Fruit fly (Drosophila melanogaster) whole organism, embryonic: ENCODE results near the gene CG34309.

Experiments used
- Antp ChIP-seq: fragments of 200-800 bp; sonication (Bioruptor generic); optimal IDR thresholded peaks from 3 replicates; lab custom pipeline; 2016; ENCODE audit warnings: missing biosample characterization, missing genetic modification characterization
- CG10462 ChIP-seq: fragments of 200-800 bp; sonication (Bioruptor generic); optimal IDR thresholded peaks from 2 replicates; lab custom pipeline; 2016; ENCODE audit warnings: missing biosample characterization, missing genetic modification characterization
- CG11504 ChIP-seq: fragments of 200-800 bp; sonication (Bioruptor generic); optimal IDR thresholded peaks from 3 replicates; lab custom pipeline; 2019; ENCODE audit warnings: missing biosample characterization, mild to moderate bottlenecking, missing genetic modification characterization, moderate library complexity
- CG11695 ChIP-seq: fragments of 200-800 bp; sonication (Bioruptor generic); IDR thresholded peaks from 3 replicates; pipeline ENCODE4 v1.3.6; 2022; ENCODE audit warnings: missing biosample characterization, missing genetic modification characterization
- CG12155 ChIP-seq: fragments of 200-800 bp; sonication (Bioruptor generic); optimal IDR thresholded peaks from 3 replicates; lab custom pipeline; 2016; ENCODE audit warnings: missing biosample characterization, missing genetic modification characterization
- CG13424 ChIP-seq: fragments of 200-800 bp; sonication (Bioruptor generic); optimal IDR thresholded peaks from 2 replicates; lab custom pipeline; 2019; ENCODE audit warnings: missing biosample characterization, mild to moderate bottlenecking, missing genetic modification characterization, moderate library complexity
- CG15696 ChIP-seq: fragments of 200-800 bp; sonication (Bioruptor generic); optimal IDR thresholded peaks from 2 replicates; lab custom pipeline; 2019; ENCODE audit warnings: missing biosample characterization, mild to moderate bottlenecking, missing genetic modification characterization, moderate library complexity
- CG16779 ChIP-seq: fragments of 200-800 bp; sonication (Bioruptor generic); IDR thresholded peaks from 2 replicates; pipeline ENCODE4 v1.3.6; 2022; ENCODE audit warnings: missing biosample characterization, missing genetic modification characterization
- CG17328 ChIP-seq: fragments of 200-800 bp; sonication (Bioruptor generic); IDR thresholded peaks from 2 replicates; pipeline ENCODE4 v1.3.6; 2022; ENCODE audit warnings: missing biosample characterization, missing genetic modification characterization
- CG18262 ChIP-seq: fragments of 200-800 bp; optimal IDR thresholded peaks from 3 replicates; lab custom pipeline; 2019; ENCODE audit warnings: missing biosample characterization, mild to moderate bottlenecking, missing genetic modification characterization, moderate library complexity
- CG1832 ChIP-seq: fragments of 200-800 bp; sonication (Bioruptor generic); optimal IDR thresholded peaks from 2 replicates; lab custom pipeline; 2017; ENCODE audit warnings: missing biosample characterization, mild to moderate bottlenecking, missing genetic modification characterization, inconsistent platforms
- CG18599 ChIP-seq: fragments of 200-800 bp; sonication (Bioruptor generic); optimal IDR thresholded peaks from 3 replicates; lab custom pipeline; 2017; ENCODE audit warnings: missing biosample characterization, missing genetic modification characterization, mild to moderate bottlenecking, moderate library complexity, missing genetic modification reagents
- CG32532 ChIP-seq: fragments of 200-800 bp; sonication (Bioruptor generic); IDR thresholded peaks from 2 replicates; pipeline ENCODE4 v1.3.6; 2022; ENCODE audit warnings: missing biosample characterization, missing genetic modification characterization
- CG33557 ChIP-seq: fragments of 200-800 bp; sonication (Bioruptor generic); optimal IDR thresholded peaks from 2 replicates; lab custom pipeline; 2019; ENCODE audit warnings: missing biosample characterization, mild to moderate bottlenecking, missing genetic modification characterization, moderate library complexity
- CG43689 ChIP-seq: fragments of 200-800 bp; sonication (Bioruptor generic); IDR thresholded peaks from 2 replicates; pipeline ENCODE4 v1.3.6; 2022; ENCODE audit warnings: missing biosample characterization, missing genetic modification characterization
- CG6654 ChIP-seq: fragments of 200-800 bp; sonication (Bioruptor generic); optimal IDR thresholded peaks from 2 replicates; lab custom pipeline; 2017; ENCODE audit warnings: missing biosample characterization, mild to moderate bottlenecking, missing genetic modification characterization
- CG6689 ChIP-seq: fragments of 200-800 bp; sonication (Bioruptor generic); IDR thresholded peaks from 2 replicates; pipeline ENCODE4 v1.3.6; 2022; ENCODE audit warnings: missing biosample characterization, missing genetic modification characterization
- CG6791 ChIP-seq: fragments of 200-800 bp; sonication (Bioruptor generic); IDR thresholded peaks from 3 replicates; pipeline ENCODE4 v1.3.6; 2022; ENCODE audit warnings: missing biosample characterization, missing genetic modification characterization; ENCODE audit not compliant: partially characterized antibody
- CG9797 ChIP-seq: fragments of 200-800 bp; sonication (Bioruptor generic); optimal IDR thresholded peaks from 3 replicates; lab custom pipeline; 2018; ENCODE audit warnings: missing biosample characterization, mild to moderate bottlenecking, missing genetic modification characterization
- D ChIP-seq, 2 experiments: fragments of 200-800 bp in 1 of 2; fragments of >200 bp in 1 of 2; sonication (Bioruptor generic) in 1 of 2; optimal IDR thresholded peaks; 2 replicates in 1 of 2; 3 replicates in 1 of 2; lab custom pipeline; 2017; ENCODE audit warnings: mild to moderate bottlenecking in 1 of 2, missing biosample characterization in 1 of 2, missing genetic modification characterization in 1 of 2, missing genetic modification reagents in 1 of 2
- Dek ChIP-seq: fragments of 200-800 bp; sonication (Bioruptor generic); optimal IDR thresholded peaks from 3 replicates; lab custom pipeline; 2019; ENCODE audit warnings: missing biosample characterization, mild to moderate bottlenecking, missing genetic modification characterization, moderate library complexity
- Eip74EF ChIP-seq, 2 experiments: fragments of 200-800 bp in 1 of 2; fragments of >200 bp in 1 of 2; sonication (Bioruptor generic) in 1 of 2; optimal IDR thresholded peaks; 2 replicates each; lab custom pipeline; 2017 to 2019; ENCODE audit warnings: missing biosample characterization in 2 of 2, missing genetic modification characterization in 2 of 2, mild to moderate bottlenecking in 1 of 2, moderate library complexity in 1 of 2
- Fer1 ChIP-seq: fragments of 200-800 bp; sonication (Bioruptor generic); optimal IDR thresholded peaks from 2 replicates; lab custom pipeline; 2017; ENCODE audit warnings: missing biosample characterization, mild to moderate bottlenecking, missing genetic modification characterization
- HLH3B ChIP-seq: fragments of 200-800 bp; sonication (Bioruptor generic); IDR thresholded peaks from 2 replicates; pipeline ENCODE4 v1.3.6; 2022; ENCODE audit warnings: missing biosample characterization, missing genetic modification characterization
- Jarid2 ChIP-seq: fragments of 200-800 bp; sonication (Bioruptor generic); optimal IDR thresholded peaks from 3 replicates; lab custom pipeline; 2017; ENCODE audit warnings: mild to moderate bottlenecking, missing biosample characterization, missing genetic modification reagents, missing genetic modification characterization
- Lim3 ChIP-seq: fragments of 200-800 bp; sonication (Bioruptor generic); IDR thresholded peaks from 2 replicates; pipeline ENCODE4 v1.3.6; 2022; ENCODE audit warnings: missing biosample characterization, missing genetic modification characterization
- Mes4 ChIP-seq: fragments of 200-800 bp; sonication (Bioruptor generic); optimal IDR thresholded peaks from 2 replicates; lab custom pipeline; 2016; ENCODE audit warnings: missing biosample characterization, missing genetic modification characterization
- NC2β ChIP-seq: fragments of 200-800 bp; sonication (Bioruptor generic); optimal IDR thresholded peaks from 2 replicates; lab custom pipeline; 2016; ENCODE audit warnings: missing biosample characterization, missing genetic modification characterization
- Six4 ChIP-seq: fragments of 200-800 bp; sonication (Bioruptor generic); optimal IDR thresholded peaks from 2 replicates; lab custom pipeline; 2016; ENCODE audit warnings: missing biosample characterization, missing genetic modification characterization
- Vsx1 ChIP-seq: fragments of 200-800 bp; sonication (Bioruptor generic); optimal IDR thresholded peaks from 2 replicates; lab custom pipeline; 2017; ENCODE audit warnings: missing biosample characterization, mild to moderate bottlenecking, missing genetic modification characterization, missing genetic modification reagents
- cato ChIP-seq: fragments of 200-800 bp; sonication (Bioruptor generic); optimal IDR thresholded peaks from 2 replicates; lab custom pipeline; 2016; ENCODE audit warnings: missing biosample characterization, missing genetic modification characterization, borderline replicate concordance
- caup ChIP-seq: fragments of 200-800 bp; sonication (Bioruptor generic); optimal IDR thresholded peaks from 3 replicates; lab custom pipeline; 2017; ENCODE audit warnings: missing biosample characterization, mild to moderate bottlenecking, missing genetic modification characterization, moderate library complexity; ENCODE audit not compliant: severe bottlenecking
- dpn ChIP-seq, 2 experiments: fragments of 200-800 bp; sonication (Bioruptor generic); optimal IDR thresholded peaks; 3 replicates each; lab custom pipeline; 2016; ENCODE audit warnings: missing biosample characterization in 2 of 2, missing genetic modification characterization in 2 of 2
- emc ChIP-seq: fragments of 200-800 bp; sonication (Bioruptor generic); optimal IDR thresholded peaks from 2 replicates; lab custom pipeline; 2016; ENCODE audit warnings: missing biosample characterization, missing genetic modification characterization
- ems ChIP-seq: fragments of 200-800 bp; sonication (Bioruptor generic); optimal IDR thresholded peaks from 3 replicates; lab custom pipeline; 2016; ENCODE audit warnings: missing biosample characterization, missing genetic modification characterization
- esg ChIP-seq: fragments of 200-800 bp; sonication (Bioruptor generic); conservative IDR thresholded peaks from 2 replicates; pipeline ENCODE4 v1.3.6; 2022; ENCODE audit warnings: missing biosample characterization, missing genetic modification characterization
- grau ChIP-seq: fragments of 200-800 bp; optimal IDR thresholded peaks from 3 replicates; lab custom pipeline; 2019; ENCODE audit warnings: missing biosample characterization, mild to moderate bottlenecking, missing genetic modification characterization, moderate library complexity
- gsb-n ChIP-seq: fragments of 200-800 bp; sonication (Bioruptor generic); optimal IDR thresholded peaks from 3 replicates; lab custom pipeline; 2018; ENCODE audit warnings: missing biosample characterization, mild to moderate bottlenecking, missing genetic modification characterization
- h ChIP-seq: fragments of >200 bp; optimal IDR thresholded peaks from 2 replicates; lab custom pipeline; 2017
- kni ChIP-seq: fragments of 200-800 bp; sonication (Bioruptor generic); optimal IDR thresholded peaks from 3 replicates; lab custom pipeline; 2017; ENCODE audit warnings: mild to moderate bottlenecking, missing biosample characterization, missing genetic modification reagents, missing genetic modification characterization
- odd ChIP-seq: fragments of 200-800 bp; sonication (Bioruptor generic); optimal IDR thresholded peaks from 2 replicates; lab custom pipeline; 2017; ENCODE audit warnings: missing biosample characterization, mild to moderate bottlenecking, missing genetic modification characterization
- otp ChIP-seq: fragments of 200-800 bp; sonication (Bioruptor generic); IDR thresholded peaks from 3 replicates; pipeline ENCODE4, ENCODE4 v1.3.6; 2022; ENCODE audit warnings: missing biosample characterization, missing genetic modification characterization
- pb ChIP-seq: fragments of 200-800 bp; sonication (Bioruptor generic); optimal IDR thresholded peaks from 3 replicates; lab custom pipeline; 2016; ENCODE audit warnings: missing biosample characterization, missing genetic modification characterization
- pfk ChIP-seq: fragments of 200-800 bp; sonication (Bioruptor generic); optimal IDR thresholded peaks from 2 replicates; lab custom pipeline; 2018; ENCODE audit warnings: missing biosample characterization, mild to moderate bottlenecking, missing genetic modification characterization, moderate library complexity
- pum ChIP-seq: fragments of 200-800 bp; sonication (Bioruptor generic); optimal IDR thresholded peaks from 2 replicates; lab custom pipeline; 2016; ENCODE audit warnings: missing biosample characterization, missing genetic modification characterization
- ro ChIP-seq: fragments of 200-800 bp; sonication (Bioruptor generic); IDR thresholded peaks from 2 replicates; pipeline ENCODE4 v1.3.6; 2022; ENCODE audit warnings: missing biosample characterization, missing genetic modification characterization
- so ChIP-seq: fragments of 200-800 bp; sonication (Bioruptor generic); IDR thresholded peaks from 3 replicates; pipeline ENCODE4 v1.3.6; 2022; ENCODE audit warnings: missing biosample characterization, missing genetic modification characterization
- sob ChIP-seq: fragments of 200-800 bp; sonication (Bioruptor generic); IDR thresholded peaks from 2 replicates; pipeline ENCODE4 v1.3.6; 2022; ENCODE audit warnings: missing biosample characterization, missing genetic modification characterization
- sr ChIP-seq: fragments of 200-800 bp; sonication (Bioruptor generic); IDR thresholded peaks from 3 replicates; pipeline ENCODE4 v1.3.6; 2022; ENCODE audit warnings: missing biosample characterization, missing genetic modification characterization
- unpg ChIP-seq: fragments of 200-800 bp; sonication (Bioruptor generic); optimal IDR thresholded peaks from 3 replicates; lab custom pipeline; 2018; ENCODE audit warnings: missing biosample characterization, mild to moderate bottlenecking, missing genetic modification characterization, moderate library complexity

The CG34309 gene

DNA sequence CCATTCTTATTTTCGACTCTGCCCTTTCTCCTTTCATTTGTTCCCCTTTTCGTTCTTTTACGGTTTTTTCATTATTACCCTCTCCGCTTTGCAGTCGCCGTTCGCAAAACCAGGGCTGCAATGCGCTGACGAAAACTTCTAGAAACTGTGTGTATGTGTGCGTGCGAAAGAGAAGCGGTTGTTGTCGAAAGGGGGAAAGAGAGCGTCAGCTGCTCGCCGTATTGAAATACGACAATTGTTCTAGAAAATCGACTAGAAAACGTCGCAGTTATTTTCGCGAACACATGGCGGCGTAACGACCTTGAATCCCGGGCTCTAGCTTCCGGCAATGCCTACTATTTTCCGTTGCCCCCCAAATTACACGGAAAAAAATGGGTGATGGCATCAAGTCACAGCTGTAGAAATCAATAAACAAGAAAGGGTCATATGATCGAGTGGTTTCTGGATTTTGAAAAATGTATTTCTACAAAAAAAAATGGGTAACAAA, 10.3 kb downstream of the CG34309 start (continued):
- TF ChIP-seq CG12155 (GFP tag; lab: Kevin White, UChicago) (no peak), CG17328 (GFP tag; lab: Robert Waterston, UW) (no peak), CG6689 (GFP tag; lab: Robert Waterston, UW) (no peak), CG1832 (GFP tag; lab: Kevin White, UChicago) (peak; percentile 47), otp (GFP tag; lab: Robert Waterston, UW) (no peak), sr (GFP tag; lab: Robert Waterston, UW) (no peak), sob (GFP tag; lab: Robert Waterston, UW) (no peak), CG18599 (GFP tag; lab: Kevin White, UChicago) (no peak), Dek (tag; lab: Kevin White, UChicago) (no peak), CG43689 (GFP tag; lab: Robert Waterston, UW) (no peak), odd (GFP tag; lab: Kevin White, UChicago) (no peak), Fer1 (GFP tag; lab: Kevin White, UChicago) (peak; percentile 29), CG11504 (no peak), HLH3B (no peak), NC2β (GFP tag; lab: Kevin White, UChicago) (no peak), grau (tag; lab: Kevin White, UChicago) (no peak), pfk (GFP tag; lab: Kevin White, UChicago) (no peak), caup (GFP tag; lab: Kevin White, UChicago) (no peak), CG6791 (0 out of 3 replicates have a peak, but pooled peaks have one; percentile 13), CG10462 (GFP tag; lab: Kevin White, UChicago) (no peak), so (GFP tag; lab: Robert Waterston, UW) (no peak), D (optimal IDR thresholded peaks at IDR 0.05; lab: Kevin White, UChicago) (no peak), D (GFP tag; optimal IDR thresholded peaks at IDR 0.05; lab: Kevin White, UChicago) (no peak), emc (no peak), Eip74EF (GFP tag; optimal IDR thresholded peaks at IDR 0.05; lab: Kevin White, UChicago) (no peak), ems (no peak), esg (GFP tag; lab: Robert Waterston, UW) (no peak), gsb-n (tag; lab: Kevin White, UChicago) (no peak), pb (GFP tag; lab: Kevin White, UChicago) (peak; percentile 11), dpn (GFP tag; optimal IDR thresholded peaks at IDR 0.05; lab: Kevin White, UChicago) (peak in 1 of 2 experiments; percentile 22), Lim3 (GFP tag; lab: Robert Waterston, UW) (no peak), CG32532 (GFP tag; lab: Robert Waterston, UW) (peak; percentile 61; the same call in 1 of the 2 replicates), CG9797 (no peak), CG18262 (no peak), cato (no peak), h (lab: Kevin White, UChicago) (no peak), Vsx1 (no peak), Six4 (GFP tag; lab: Kevin White, UChicago) (peak; percentile 5), Mes4 (GFP tag; lab: Kevin White, UChicago) (no peak), CG11695 (GFP tag; lab: Robert Waterston, UW) (peak; percentile 44; the same call in 1 of the 3 replicates), Antp (no peak), ro (GFP tag; lab: Robert Waterston, UW) (no peak), CG33557 (GFP tag; lab: Kevin White, UChicago) (no peak), CG13424 (no peak), CG15696 (tag; lab: Kevin White, UChicago) (no peak), CG16779 (GFP tag; lab: Robert Waterston, UW) (no peak), pum (no peak), CG6654 (no peak), Jarid2 (GFP tag; lab: Kevin White, UChicago) (no peak), unpg (GFP tag; lab: Kevin White, UChicago) (no peak), kni (GFP tag; lab: Kevin White, UChicago) (no peak)
